Fruit fly (Drosophila melanogaster) whole organism, larva: ENCODE measurements around the gene SdhAL.

Experiments
- noc ChIP-seq: fragments of 200-800 bp; sonication (Bioruptor generic); optimal IDR thresholded peaks from 3 replicates; lab custom pipeline; 2019; ENCODE audit warnings: missing biosample characterization, mild to moderate bottlenecking, missing genetic modification characterization, moderate library complexity

The SdhAL gene

DNA sequence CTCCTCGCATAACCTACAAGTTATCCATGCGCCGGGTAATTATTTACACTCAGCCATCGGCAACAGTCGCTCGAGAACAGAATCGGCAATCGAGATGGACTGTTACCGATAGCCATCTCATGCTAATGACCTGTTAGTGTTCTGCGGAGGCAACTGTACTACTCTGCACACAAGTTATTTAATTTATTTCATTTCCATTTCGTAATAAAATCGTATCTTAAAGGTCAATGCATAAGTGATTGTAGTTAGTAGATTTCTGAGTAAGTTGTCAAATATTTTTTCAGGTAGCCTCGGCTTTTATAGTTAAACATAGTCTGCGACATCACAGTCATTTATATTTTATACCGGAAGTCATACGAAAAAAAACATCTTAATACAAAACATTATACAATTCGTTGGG, 3.3 kb downstream of the SdhAL start, which contains the start of gene CG11588:
Gene CG11588 (plus strand): TSS at position 301 of the 400 bp plus-strand sequence.
- no peak for TF ChIP-seq noc (tag; lab: Kevin White, UChicago)

- TF ChIP-seq noc (tag; lab: Kevin White, UChicago): no peak
Measured at dm6 chr3L:11918217-11918616, 6.3 kb downstream of the SdhAL start.

DNA sequence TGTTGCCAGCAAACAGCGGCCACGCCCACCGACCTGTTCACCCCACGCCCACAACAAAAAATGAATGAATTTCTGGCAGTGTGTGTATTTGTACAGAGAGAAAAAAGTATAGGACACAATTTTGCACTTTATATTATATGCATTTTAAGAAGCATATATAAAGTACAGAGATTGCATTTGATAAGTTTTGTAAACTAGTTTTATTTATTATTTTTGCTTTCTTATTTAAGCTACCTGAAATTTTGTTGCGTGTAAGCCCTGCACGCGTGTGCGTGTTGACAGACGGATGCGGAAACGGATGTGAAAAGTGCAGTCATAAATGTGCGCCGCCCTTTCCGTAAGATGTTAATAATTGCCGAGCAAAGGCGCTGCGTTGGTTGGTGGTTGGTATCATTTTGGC, 27.8 kb downstream of the SdhAL start:
- TF ChIP-seq noc (tag; lab: Kevin White, UChicago): no peak

dm6 chr3L:11892766-11893165, 31.8 kb downstream of the SdhAL start:
- TF ChIP-seq noc (tag; lab: Kevin White, UChicago): no peak

DNA sequence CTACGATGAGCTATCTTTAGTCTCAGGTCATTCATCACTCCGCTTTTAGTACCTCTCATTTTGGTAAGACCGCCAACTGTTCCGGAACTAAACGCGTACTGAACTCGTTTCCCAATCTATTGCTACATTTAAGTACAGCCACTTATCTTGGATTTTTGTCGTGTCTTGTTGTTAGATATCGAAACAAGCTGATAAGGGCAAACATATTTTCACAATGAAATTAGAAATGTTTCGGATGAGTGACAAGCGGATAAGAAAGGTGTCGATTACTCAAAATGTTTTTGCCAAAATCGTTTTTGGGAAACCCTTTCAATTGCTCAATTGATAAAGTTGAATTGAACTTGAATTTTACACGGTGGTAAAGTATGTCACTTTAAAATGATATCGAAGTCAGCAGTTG, 35.6 kb downstream of the SdhAL start, which contains the start of gene CG5897:
Gene CG5897 (minus strand): TSS at position 101 of the 400 bp plus-strand sequence.
- no peak for TF ChIP-seq noc (tag; lab: Kevin White, UChicago)

dm6 chr3L:11881084-11881483, 43.5 kb downstream of the SdhAL start, which contains the start of gene CCDC151:
CCDC151 (plus strand) TSS chr3L:11881384.
- TF ChIP-seq noc (tag; lab: Kevin White, UChicago): no peak

- TF ChIP-seq noc (tag; lab: Kevin White, UChicago): no peak
Measured at dm6 chr3L:11878815-11879214, 45.7 kb downstream of the SdhAL start, which contains the start of gene Sprn. Sprn (plus strand) TSS chr3L:11879115.

DNA sequence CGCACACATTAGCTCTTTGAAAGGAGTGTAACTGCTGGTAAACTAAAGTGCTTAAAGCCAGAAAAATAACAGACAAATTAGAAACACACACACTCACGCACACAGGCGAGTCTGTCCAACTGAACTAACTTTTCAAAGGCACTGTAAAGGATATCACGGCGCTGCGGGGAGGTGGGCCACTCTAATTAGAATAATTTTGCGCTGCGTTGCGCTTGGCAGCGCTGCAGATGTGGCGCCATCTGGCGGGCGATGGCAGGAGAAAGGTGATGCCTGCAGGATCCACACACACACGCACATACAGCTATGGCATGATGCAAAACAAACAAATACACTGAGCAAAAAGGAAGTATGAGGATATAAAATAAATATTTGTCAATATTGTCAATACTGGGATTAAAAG, 48.5 kb downstream of the SdhAL start:
- TF ChIP-seq noc (tag; lab: Kevin White, UChicago): no peak

- no peak for TF ChIP-seq noc (tag; lab: Kevin White, UChicago)
Measured at dm6 chr3L:11874758-11875157, 49.8 kb downstream of the SdhAL start.
